Fruit fly (Drosophila melanogaster) whole organism, prepupa: ENCODE results near the gene mu2.

ENCODE experiments used
- CG10669 ChIP-seq: fragments of 200-800 bp; sonication (Bioruptor generic); optimal IDR thresholded peaks from 3 replicates; lab custom pipeline; 2018; ENCODE audit warnings: missing biosample characterization, mild to moderate bottlenecking, missing genetic modification characterization, moderate library complexity
- CG15336 ChIP-seq: fragments of 200-800 bp; sonication (Bioruptor generic); IDR thresholded peaks from 2 replicates; pipeline ENCODE4 v1.3.6; 2022; ENCODE audit warnings: missing biosample characterization, missing genetic modification characterization
- CG16779 ChIP-seq: fragments of 200-800 bp; sonication (Bioruptor generic); optimal IDR thresholded peaks from 3 replicates; lab custom pipeline; 2017; ENCODE audit warnings: missing biosample characterization, mild to moderate bottlenecking, missing genetic modification characterization
- CG3919 ChIP-seq: fragments of 200-800 bp; sonication (Bioruptor generic); optimal IDR thresholded peaks from 3 replicates; lab custom pipeline; 2016; ENCODE audit warnings: missing biosample characterization, missing genetic modification characterization
- CG8632 ChIP-seq: fragments of 200-800 bp; sonication (Bioruptor generic); optimal IDR thresholded peaks from 3 replicates; lab custom pipeline; 2016; ENCODE audit warnings: missing biosample characterization, missing genetic modification characterization
- Ets21C ChIP-seq: fragments of 200-800 bp; sonication (Bioruptor generic); optimal IDR thresholded peaks from 3 replicates; lab custom pipeline; 2016; ENCODE audit warnings: missing biosample characterization, missing genetic modification characterization
- Hr38 ChIP-seq: sonication (Bioruptor generic); optimal IDR thresholded peaks from 2 replicates; lab custom pipeline; 2016; ENCODE audit warnings: missing biosample characterization, missing genetic modification characterization
- Met ChIP-seq: fragments of 200-800 bp; sonication (Bioruptor generic); optimal IDR thresholded peaks from 3 replicates; lab custom pipeline; 2016; ENCODE audit warnings: missing biosample characterization, missing genetic modification characterization
- Smox ChIP-seq: fragments of 200-800 bp; sonication (Bioruptor generic); optimal IDR thresholded peaks from 3 replicates; lab custom pipeline; 2016; ENCODE audit warnings: missing biosample characterization, missing genetic modification characterization

- TF ChIP-seq CG3919 (GFP tag; lab: Kevin White, UChicago) = no peak
- TF ChIP-seq CG16779 = no peak
- no peak for TF ChIP-seq Smox (GFP tag; lab: Kevin White, UChicago)
- no peak for TF ChIP-seq Ets21C
- TF ChIP-seq Hr38 = no peak
- no peak for TF ChIP-seq CG8632 (GFP tag; lab: Kevin White, UChicago)
- TF ChIP-seq CG15336 (GFP tag; lab: Robert Waterston, UW) = no peak
- TF ChIP-seq Met (GFP tag; lab: Kevin White, UChicago) = no peak
- no peak for TF ChIP-seq CG10669 (GFP tag; lab: Kevin White, UChicago)
These were observed 18.3 kb downstream of the mu2 start for dm6 chr3L:1928959-1929358.
